Worm (Caenorhabditis elegans): ENCODE measurements around the gene msp-64.

- no peak for TF ChIP-seq unc-39 (tag; optimal IDR thresholded peaks at IDR 0.05)
- TF ChIP-seq nhr-76 (tag; optimal IDR thresholded peaks at IDR 0.05) = no peak
- TF ChIP-seq unc-62 (GFP tag; optimal IDR thresholded peaks at IDR 0.05) = no peak
- no peak for TF ChIP-seq M03D4.4 (tag; optimal IDR thresholded peaks at IDR 0.05)
- TF ChIP-seq ces-1 (GFP tag; optimal IDR thresholded peaks at IDR 0.05) = no peak
- no peak for TF ChIP-seq mls-2 (tag; optimal IDR thresholded peaks at IDR 0.05)
- no peak for TF ChIP-seq bed-3 (GFP tag; optimal IDR thresholded peaks at IDR 0.05)
- no peak for TF ChIP-seq elt-1 (tag; optimal IDR thresholded peaks at IDR 0.05; ENCODE audit: borderline replicate concordance, insufficient read depth)
- TF ChIP-seq lsy-2 (tag; optimal IDR thresholded peaks at IDR 0.05) = no peak
- TF ChIP-seq elt-3 (tag; optimal IDR thresholded peaks at IDR 0.05) = no peak
- no peak for TF ChIP-seq lin-13 (tag; optimal IDR thresholded peaks at IDR 0.05)
- TF ChIP-seq ztf-11 (tag; optimal IDR thresholded peaks at IDR 0.05) = no peak
- no peak for TF ChIP-seq snpc-4 (tag; optimal IDR thresholded peaks at IDR 0.05)
- TF ChIP-seq blmp-1 (tag; optimal IDR thresholded peaks at IDR 0.05) = no peak
These were observed 17.6 kb downstream of the msp-64 start, which contains the start of gene K05F1.14 for ce11 chrII:5792490-5792889.

Measured in whole organism, mixed stage, embryonic.